Fruit fly (Drosophila melanogaster) whole organism, embryonic: ENCODE measurements around the gene Sec23.

Experiments
- ATbp ChIP-seq: fragments of 200-800 bp; sonication (Bioruptor generic); optimal IDR thresholded peaks from 2 replicates; lab custom pipeline; 2017; ENCODE audit warnings: missing biosample characterization, mild to moderate bottlenecking, missing genetic modification characterization, missing genetic modification reagents
- Aef1 ChIP-seq: fragments of 200-800 bp; sonication (Bioruptor generic); IDR thresholded peaks from 3 replicates; pipeline ENCODE4 v1.3.6; 2022; ENCODE audit warnings: missing biosample characterization, missing genetic modification characterization
- Awh ChIP-seq: fragments of 200-800 bp; sonication (Bioruptor generic); IDR thresholded peaks from 2 replicates; pipeline ENCODE4, ENCODE4 v1.3.6; 2022; ENCODE audit warnings: missing biosample characterization, missing genetic modification characterization
- CG10565 ChIP-seq: fragments of 200-800 bp; sonication (Bioruptor generic); optimal IDR thresholded peaks from 3 replicates; lab custom pipeline; 2016; ENCODE audit warnings: missing biosample characterization, mild to moderate bottlenecking, missing genetic modification characterization
- CG13624 ChIP-seq: fragments of 200-800 bp; sonication (Bioruptor generic); optimal IDR thresholded peaks from 2 replicates; lab custom pipeline; 2016; ENCODE audit warnings: missing biosample characterization, missing genetic modification characterization
- CG1603 ChIP-seq: fragments of 200-800 bp; sonication (Bioruptor generic); optimal IDR thresholded peaks from 2 replicates; lab custom pipeline; 2019; ENCODE audit warnings: missing biosample characterization, mild to moderate bottlenecking, missing genetic modification characterization, moderate library complexity
- CG17385 ChIP-seq: fragments of 200-800 bp; sonication (Bioruptor generic); optimal IDR thresholded peaks from 3 replicates; lab custom pipeline; 2018; ENCODE audit warnings: missing biosample characterization, mild to moderate bottlenecking, missing genetic modification characterization
- CG17568 ChIP-seq: fragments of 200-800 bp; sonication (Bioruptor generic); optimal IDR thresholded peaks from 2 replicates; lab custom pipeline; 2018; ENCODE audit warnings: missing biosample characterization, mild to moderate bottlenecking, missing genetic modification characterization, moderate library complexity
- CG3163 ChIP-seq: fragments of 200-800 bp; sonication (Bioruptor generic); optimal IDR thresholded peaks from 3 replicates; lab custom pipeline; 2016; ENCODE audit warnings: missing biosample characterization, missing genetic modification characterization
- CG34376 ChIP-seq: fragments of 200-800 bp; sonication (Bioruptor generic); optimal IDR thresholded peaks from 2 replicates; lab custom pipeline; 2018; ENCODE audit warnings: missing biosample characterization, mild to moderate bottlenecking, missing genetic modification characterization
- CG4360 ChIP-seq: fragments of 200-800 bp; sonication (Bioruptor generic); IDR thresholded peaks from 2 replicates; pipeline ENCODE4 v1.3.6; 2022; ENCODE audit warnings: missing biosample characterization, missing genetic modification characterization
- CG6813 ChIP-seq: fragments of 200-800 bp; sonication (Bioruptor generic); optimal IDR thresholded peaks from 2 replicates; lab custom pipeline; 2017; ENCODE audit warnings: missing biosample characterization, missing genetic modification characterization, mild to moderate bottlenecking, moderate library complexity, missing genetic modification reagents
- CG7372 ChIP-seq: fragments of 200-800 bp; sonication (Bioruptor generic); IDR thresholded peaks from 2 replicates; pipeline ENCODE4 v1.3.6; 2022; ENCODE audit warnings: missing biosample characterization, missing genetic modification characterization
- CG8388 ChIP-seq: fragments of 200-800 bp; sonication (Bioruptor generic); optimal IDR thresholded peaks from 2 replicates; lab custom pipeline; 2019; ENCODE audit warnings: missing biosample characterization, mild to moderate bottlenecking, missing genetic modification characterization, moderate library complexity
- D19A ChIP-seq: fragments of 200-800 bp; optimal IDR thresholded peaks from 3 replicates; lab custom pipeline; 2019; ENCODE audit warnings: missing biosample characterization, mild to moderate bottlenecking, missing genetic modification characterization, moderate library complexity
- Dad ChIP-seq: fragments of 200-800 bp; sonication (Bioruptor generic); optimal IDR thresholded peaks from 3 replicates; lab custom pipeline; 2016; ENCODE audit warnings: missing biosample characterization, missing genetic modification characterization
- Deaf1 ChIP-seq: fragments of 200-800 bp; optimal IDR thresholded peaks from 3 replicates; lab custom pipeline; 2019; ENCODE audit warnings: missing biosample characterization, mild to moderate bottlenecking, missing genetic modification characterization, moderate library complexity
- ERR ChIP-seq: fragments of 200-800 bp; sonication (Bioruptor generic); optimal IDR thresholded peaks from 2 replicates; lab custom pipeline; 2016; ENCODE audit warnings: missing biosample characterization, missing genetic modification characterization
- Ets65A ChIP-seq: fragments of 200-800 bp; sonication (Bioruptor generic); peaks from one replicate; lab custom pipeline; 2016; ENCODE audit warnings: missing biosample characterization, missing genetic modification characterization
- Ets97D ChIP-seq: fragments of 200-800 bp; sonication (Bioruptor generic); optimal IDR thresholded peaks from 3 replicates; lab custom pipeline; 2016; ENCODE audit warnings: missing biosample characterization, missing genetic modification characterization
- Fer1 ChIP-seq: fragments of 200-800 bp; sonication (Bioruptor generic); optimal IDR thresholded peaks from 2 replicates; lab custom pipeline; 2017; ENCODE audit warnings: missing biosample characterization, mild to moderate bottlenecking, missing genetic modification characterization
- HLH4C ChIP-seq: fragments of 200-800 bp; sonication (Bioruptor generic); IDR thresholded peaks from 3 replicates; pipeline ENCODE4 v1.3.6; 2022; ENCODE audit warnings: missing biosample characterization, missing genetic modification characterization; ENCODE audit not compliant: partially characterized antibody
- MESR4 ChIP-seq: fragments of 200-800 bp; sonication (Bioruptor generic); optimal IDR thresholded peaks from 2 replicates; lab custom pipeline; 2018; ENCODE audit warnings: missing biosample characterization, mild to moderate bottlenecking, missing genetic modification characterization, moderate library complexity
- Opbp ChIP-seq: fragments of 200-800 bp; sonication (Bioruptor generic); IDR thresholded peaks from 3 replicates; pipeline ENCODE4 v1.3.6; 2022; ENCODE audit warnings: missing biosample characterization, missing genetic modification characterization; ENCODE audit not compliant: partially characterized antibody
- Trl ChIP-seq, 3 experiments: fragments of >200 bp in 2 of 3; fragments of 200-800 bp in 1 of 3; sonication (Bioruptor generic) in 1 of 3; optimal IDR thresholded peaks; 2 replicates in 1 of 3; 3 replicates in 2 of 3; lab custom pipeline; 2016 to 2017; ENCODE audit warnings: missing biosample characterization in 1 of 3, missing genetic modification characterization in 1 of 3
- YL-1 ChIP-seq: fragments of 200-800 bp; sonication (Bioruptor generic); optimal IDR thresholded peaks from 3 replicates; lab custom pipeline; 2017; ENCODE audit warnings: missing biosample characterization, mild to moderate bottlenecking, missing genetic modification characterization
- bbx ChIP-seq: fragments of 200-800 bp; sonication (Bioruptor generic); IDR thresholded peaks from 2 replicates; pipeline ENCODE4 v1.3.6; 2022; ENCODE audit warnings: missing biosample characterization, missing genetic modification characterization; ENCODE audit not compliant: partially characterized antibody
- cg ChIP-seq: fragments of 200-800 bp; sonication (Bioruptor generic); optimal IDR thresholded peaks from 3 replicates; lab custom pipeline; 2019; ENCODE audit warnings: missing biosample characterization, mild to moderate bottlenecking, missing genetic modification characterization, moderate library complexity
- chinmo ChIP-seq: fragments of 200-800 bp; sonication (Bioruptor generic); IDR thresholded peaks from 4 replicates; pipeline ENCODE4 v1.3.6; 2022; ENCODE audit warnings: missing biosample characterization, missing genetic modification characterization; ENCODE audit not compliant: partially characterized antibody
- exex ChIP-seq: fragments of 200-800 bp; sonication (Bioruptor generic); optimal IDR thresholded peaks from 4 replicates; lab custom pipeline; 2018; ENCODE audit warnings: missing biosample characterization, mild to moderate bottlenecking, missing genetic modification characterization, moderate library complexity
- grn ChIP-seq: fragments of 200-800 bp; sonication (Bioruptor generic); optimal IDR thresholded peaks from 3 replicates; lab custom pipeline; 2017; ENCODE audit warnings: missing biosample characterization, missing genetic modification characterization
- hkb ChIP-seq, 2 experiments: fragments of 200-800 bp in 1 of 2; fragments of >200 bp in 1 of 2; sonication (Bioruptor generic) in 1 of 2; IDR thresholded peaks in 1 of 2; optimal IDR thresholded peaks in 1 of 2; 2 replicates each; pipeline versions ENCODE4 v1.3.6 to Lab custom; 2017 to 2022; ENCODE audit warnings: missing biosample characterization in 1 of 2, missing genetic modification characterization in 1 of 2
- hth ChIP-seq: fragments of >200 bp; optimal IDR thresholded peaks from 2 replicates; lab custom pipeline; 2017; ENCODE audit warnings: inconsistent platforms
- insv ChIP-seq, 2 experiments: fragments of 200-800 bp; sonication (Bioruptor generic); optimal IDR thresholded peaks; 3 replicates each; lab custom pipeline; 2016 to 2018; ENCODE audit warnings: missing biosample characterization in 2 of 2, missing genetic modification characterization in 2 of 2
- mirr ChIP-seq: fragments of 200-800 bp; sonication (Bioruptor generic); optimal IDR thresholded peaks from 3 replicates; lab custom pipeline; 2018; ENCODE audit warnings: missing biosample characterization, mild to moderate bottlenecking, missing genetic modification characterization
- mld ChIP-seq: fragments of 200-800 bp; sonication (Bioruptor generic); IDR thresholded peaks from 3 replicates; pipeline ENCODE4 v1.3.6; 2022; ENCODE audit warnings: missing biosample characterization, missing genetic modification characterization; ENCODE audit not compliant: partially characterized antibody
- nerfin-2 ChIP-seq: fragments of 200-800 bp; sonication (Bioruptor generic); IDR thresholded peaks from 2 replicates; pipeline ENCODE4 v1.3.6; 2022; ENCODE audit warnings: missing biosample characterization, missing genetic modification characterization; ENCODE audit not compliant: partially characterized antibody
- pros ChIP-seq: fragments of 200-800 bp; sonication (Bioruptor generic); optimal IDR thresholded peaks from 3 replicates; lab custom pipeline; 2019; ENCODE audit warnings: missing biosample characterization, mild to moderate bottlenecking, missing genetic modification characterization, moderate library complexity
- psq ChIP-seq: fragments of 200-800 bp; sonication (Bioruptor generic); optimal IDR thresholded peaks from 2 replicates; lab custom pipeline; 2017; ENCODE audit warnings: missing biosample characterization, missing genetic modification characterization
- repo ChIP-seq: fragments of 200-800 bp; sonication (Bioruptor generic); optimal IDR thresholded peaks from 2 replicates; lab custom pipeline; 2016; ENCODE audit warnings: missing biosample characterization, missing genetic modification characterization
- sug ChIP-seq: fragments of 200-800 bp; optimal IDR thresholded peaks from 2 replicates; lab custom pipeline; 2019; ENCODE audit warnings: missing biosample characterization, mild to moderate bottlenecking, missing genetic modification characterization, moderate library complexity
- trem ChIP-seq: fragments of 200-800 bp; optimal IDR thresholded peaks from 3 replicates; lab custom pipeline; 2019; ENCODE audit warnings: missing biosample characterization, mild to moderate bottlenecking, missing genetic modification characterization, moderate library complexity
- unc-4 ChIP-seq: fragments of 200-800 bp; sonication (Bioruptor generic); IDR thresholded peaks from 2 replicates; pipeline ENCODE4 v1.3.6; 2022; ENCODE audit warnings: missing biosample characterization, missing genetic modification characterization; ENCODE audit not compliant: partially characterized antibody

Gene Sec23

DNA sequence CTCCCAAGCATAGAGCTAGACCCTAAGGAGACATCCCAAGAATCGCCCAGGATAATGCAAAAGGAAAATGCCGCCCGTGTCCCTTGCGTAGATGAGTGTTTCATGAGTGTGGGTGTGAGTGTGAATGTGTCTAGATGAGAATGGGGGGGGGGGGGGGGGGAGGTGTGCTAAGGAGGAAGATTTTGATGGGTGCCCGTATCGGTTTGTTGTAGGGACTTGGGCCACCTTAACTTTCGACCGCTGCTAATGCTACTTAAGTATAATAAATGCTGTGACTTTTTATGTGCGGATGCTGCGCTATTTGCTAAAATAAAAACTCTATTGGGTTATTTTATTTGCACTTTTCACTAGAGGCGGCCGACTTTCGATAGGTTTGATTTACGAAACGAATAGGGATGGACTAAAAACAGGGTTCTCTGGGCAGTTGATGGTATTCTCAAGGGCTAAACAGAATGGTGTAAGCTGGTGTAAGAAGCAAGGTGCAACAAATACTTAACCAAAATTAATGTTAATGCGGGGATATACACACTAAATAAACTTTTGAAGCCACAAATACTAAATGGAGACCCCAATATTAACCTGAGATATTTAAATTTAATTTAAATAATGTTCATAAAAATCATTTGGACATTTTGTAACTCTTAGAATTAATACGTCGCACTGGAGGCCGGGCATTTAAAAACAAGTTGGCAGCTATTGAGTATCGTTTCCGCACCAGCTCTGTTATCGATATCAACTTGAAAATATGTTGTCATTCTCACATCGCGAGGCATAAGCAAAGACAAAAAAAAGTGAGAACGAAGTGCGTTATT lies 20.3 kb downstream of the Sec23 start, which contains the start of the genes Xe7 and Atg17 (continued):
- TF ChIP-seq ATbp (GFP tag; lab: Kevin White, UChicago) (peak; percentile 59), Dad (GFP tag; lab: Kevin White, UChicago) (peak; percentile 82), CG1603 (peak; percentile 74), Awh (GFP tag; lab: Robert Waterston, UW) (peak; percentile 67), repo (peak; percentile 58), D19A (tag; lab: Kevin White, UChicago) (peak; percentile 79), CG7372 (peak; percentile 94), unc-4 (peak; percentile 66)

DNA sequence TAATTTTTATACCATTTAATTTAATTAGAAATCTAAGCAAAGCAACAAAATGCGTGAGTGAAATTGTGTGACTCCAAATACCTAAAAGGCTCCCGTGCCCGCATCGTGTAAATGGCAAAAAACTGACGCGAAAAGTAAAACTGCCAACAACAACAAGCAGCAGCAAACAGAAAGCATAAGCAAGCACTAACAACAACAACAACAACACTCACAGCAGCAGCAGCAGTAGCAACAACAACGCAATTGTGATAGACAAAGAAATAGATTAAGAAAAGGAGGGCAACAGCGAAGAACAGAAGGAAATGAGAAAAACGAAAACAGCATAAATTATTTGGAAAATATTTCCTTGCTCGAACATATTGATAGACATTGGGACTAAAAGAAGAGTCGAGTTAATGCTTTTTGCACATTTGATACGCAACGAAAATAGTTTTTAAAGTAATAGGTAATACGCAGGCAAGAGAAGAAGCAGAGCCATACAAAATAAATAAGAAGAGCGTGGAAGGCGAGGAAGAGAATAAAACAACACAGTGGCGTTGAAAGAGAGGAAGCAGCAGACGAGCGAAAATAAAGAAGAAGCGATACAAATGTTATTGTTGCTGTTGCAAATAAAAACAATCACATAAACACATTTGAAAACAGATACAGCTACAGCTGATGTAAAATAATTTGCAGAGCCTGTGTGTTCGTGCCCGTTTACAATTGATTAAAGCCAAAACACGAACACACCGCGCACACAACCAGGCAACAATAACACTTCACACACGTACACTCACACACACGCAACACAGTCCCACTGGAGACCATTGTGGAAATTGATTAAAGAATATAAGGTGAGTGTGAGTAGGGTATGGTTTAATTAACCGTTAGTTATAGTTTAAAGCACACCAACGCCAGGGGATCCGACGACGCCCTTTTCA lies 21.1 kb downstream of the Sec23 start:
- TF ChIP-seq Aef1 (GFP tag; lab: Robert Waterston, UW) (peak; percentile 8; the same call in 2 of the 3 replicates), CG6813 (no peak), CG3163 (GFP tag; lab: Kevin White, UChicago) (peak; percentile 80), exex (peak; percentile 25), Deaf1 (peak; percentile 44), unc-4 (no peak), bbx (GFP tag; lab: Robert Waterston, UW) (peak; percentile 12; the same call in 1 of the 2 replicates), mld (GFP tag; lab: Robert Waterston, UW) (0 out of 3 replicates have a peak, but pooled peaks have one; percentile 18), hkb (optimal IDR thresholded peaks at IDR 0.05; lab: Kevin White, UChicago) (no peak), hkb (GFP tag; IDR thresholded peaks at IDR 0.05; lab: Robert Waterston, UW) (no peak), MESR4 (GFP tag; lab: Kevin White, UChicago) (peak; percentile 58), pros (peak; percentile 30), ERR (GFP tag; lab: Kevin White, UChicago) (peak; percentile 11), YL-1 (GFP tag; lab: Kevin White, UChicago) (peak; percentile 2), Trl (optimal IDR thresholded peaks at IDR 0.05; lab: Kevin White, UChicago) (peak in 1 of 2 experiments; percentile 85), Trl (GFP tag; optimal IDR thresholded peaks at IDR 0.05; lab: Kevin White, UChicago) (no peak), CG4360 (GFP tag; lab: Robert Waterston, UW) (peak; percentile 99), CG34376 (GFP tag; lab: Kevin White, UChicago) (peak; percentile 35), insv (GFP tag; optimal IDR thresholded peaks at IDR 0.05; lab: Kevin White, UChicago) (no peak), trem (tag; lab: Kevin White, UChicago) (no peak), Ets65A (peak; percentile 43), chinmo (peak; percentile 61; the same call in 1 of the 4 replicates), mirr (GFP tag; lab: Kevin White, UChicago) (peak; percentile 36), cg (peak; percentile 72), sug (tag; lab: Kevin White, UChicago) (peak; percentile 14), CG13624 (peak; percentile 21), CG8388 (GFP tag; lab: Kevin White, UChicago) (peak; percentile 13), CG17385 (GFP tag; lab: Kevin White, UChicago) (peak; percentile 95), nerfin-2 (peak; percentile 4; the same call in 1 of the 2 replicates), CG10565 (GFP tag; lab: Kevin White, UChicago) (no peak), HLH4C (GFP tag; lab: Robert Waterston, UW) (0 out of 3 replicates have a peak, but pooled peaks have one; percentile 5), Opbp (GFP tag; lab: Robert Waterston, UW) (0 out of 3 replicates have a peak, but pooled peaks have one; percentile 1), psq (GFP tag; lab: Kevin White, UChicago) (peak; percentile 97), Fer1 (GFP tag; lab: Kevin White, UChicago) (peak; percentile 5), CG17568 (GFP tag; lab: Kevin White, UChicago) (peak; percentile 49), hth (lab: Kevin White, UChicago) (no peak), Ets97D (GFP tag; lab: Kevin White, UChicago) (no peak), grn (no peak)
